Worm (Caenorhabditis elegans) whole organism, midembryonic: ENCODE data around the gene rpn-9.

Source experiments
- klf-2 ChIP-seq: fragments of 200-800 bp; sonication (Bioruptor generic); conservative IDR thresholded peaks from 2 replicates; pipeline ENCODE4 v1.3.6; 2022; ENCODE audit warnings: missing genetic modification reagents, missing genetic modification characterization, missing compliant biosample characterization
- med-1 ChIP-seq: sonication (generic microtip); optimal IDR thresholded peaks from 2 replicates; lab custom pipeline; 2017; ENCODE audit warnings: missing genetic modification characterization, mild to moderate bottlenecking, missing compliant biosample characterization, antibody characterized with exemption, missing genetic modification reagents; ENCODE audit not compliant: insufficient read depth
- ref-1 ChIP-seq: fragments of 200-800 bp; sonication (Bioruptor generic); conservative IDR thresholded peaks from 2 replicates; pipeline ENCODE4 v1.3.6; 2022; ENCODE audit warnings: missing genetic modification reagents, missing genetic modification characterization, missing compliant biosample characterization
- tab-1 ChIP-seq: fragments of 200-800 bp; sonication (Bioruptor generic); IDR thresholded peaks from 2 replicates; pipeline ENCODE4 v1.3.6; 2022; ENCODE audit warnings: missing genetic modification characterization, missing compliant biosample characterization
- ztf-23 ChIP-seq: fragments of 200-800 bp; sonication (Bioruptor generic); IDR thresholded peaks from 2 replicates; pipeline ENCODE4 v1.3.6; 2022; ENCODE audit warnings: missing genetic modification reagents, missing genetic modification characterization, missing compliant biosample characterization
- ztf-29 ChIP-seq: fragments of 200-800 bp; sonication (Bioruptor generic); IDR thresholded peaks from 2 replicates; pipeline ENCODE4 v1.3.6; 2022; ENCODE audit warnings: missing genetic modification reagents, missing genetic modification characterization, missing compliant biosample characterization

- TF ChIP-seq ref-1 = no peak
- TF ChIP-seq med-1 (GFP tag; lab: Kevin White, UChicago) = no peak
- TF ChIP-seq klf-2 (GFP tag; lab: Robert Waterston, UW) = no peak
- TF ChIP-seq ztf-23 (GFP tag; lab: Robert Waterston, UW) = no peak
- TF ChIP-seq ztf-29 = no peak
- TF ChIP-seq tab-1 (GFP tag; lab: Robert Waterston, UW) = no peak
Observed at ce11 chrII:11281666-11282065, 42.9 kb upstream of the rpn-9 start, which contains the start of gene unc-130.
